Worm (Caenorhabditis elegans) whole organism, late embryonic: ENCODE data around the gene srj-24.

Source experiments
- ceh-19 ChIP-seq: fragments of 200-800 bp; sonication (Bioruptor generic); optimal IDR thresholded peaks from 2 replicates; lab custom pipeline; 2018; ENCODE audit warnings: mild to moderate bottlenecking, missing genetic modification characterization, missing compliant biosample characterization
- ceh-24 ChIP-seq: sonication (generic microtip); optimal IDR thresholded peaks from 2 replicates; lab custom pipeline; 2016; ENCODE audit warnings: mild to moderate bottlenecking, missing genetic modification characterization, missing compliant biosample characterization
- dmd-4 ChIP-seq: sonication (generic microtip); optimal IDR thresholded peaks from 2 replicates; lab custom pipeline; 2016; ENCODE audit warnings: borderline replicate concordance, missing genetic modification characterization, missing compliant biosample characterization
- hlh-6 ChIP-seq: sonication (generic microtip); optimal IDR thresholded peaks from 2 replicates; lab custom pipeline; 2016; ENCODE audit warnings: missing genotype, missing genetic modification characterization, missing compliant biosample characterization
- lin-11 ChIP-seq: fragments of 200-800 bp; sonication (Bioruptor generic); optimal IDR thresholded peaks from 2 replicates; lab custom pipeline; 2018; ENCODE audit warnings: mild to moderate bottlenecking, missing genetic modification characterization, missing compliant biosample characterization
- madf-2 ChIP-seq: sonication (generic microtip); optimal IDR thresholded peaks from 2 replicates; lab custom pipeline; 2017; ENCODE audit warnings: missing genetic modification characterization, missing compliant biosample characterization
- nfya-1 ChIP-seq: sonication (generic microtip); optimal IDR thresholded peaks from 2 replicates; lab custom pipeline; 2017; ENCODE audit warnings: missing genetic modification characterization, mild to moderate bottlenecking, missing compliant biosample characterization, antibody characterized with exemption, moderate library complexity
- pha-4 ChIP-seq: fragments of 150-350 bp; optimal IDR thresholded peaks from 2 replicates; lab custom pipeline; 2018; ENCODE audit warnings: missing biosample characterization, missing genetic modification reagents, missing genetic modification characterization
- pqm-1 ChIP-seq: sonication (generic microtip); optimal IDR thresholded peaks from 2 replicates; lab custom pipeline; 2016; ENCODE audit warnings: missing genetic modification characterization, missing compliant biosample characterization
- unc-3 ChIP-seq, 2 experiments: fragments of 200-800 bp in 1 of 2; sonication (Bioruptor generic) in 1 of 2; sonication (generic microtip) in 1 of 2; conservative IDR thresholded peaks in 1 of 2; optimal IDR thresholded peaks in 1 of 2; 2 replicates each; pipeline versions ENCODE4 v1.3.6 to Lab custom; 2016 to 2022; ENCODE audit warnings: missing compliant biosample characterization in 2 of 2, missing genetic modification characterization in 2 of 2, missing genetic modification reagents in 1 of 2
- unc-86 ChIP-seq: sonication (generic microtip); optimal IDR thresholded peaks from 2 replicates; lab custom pipeline; 2016; ENCODE audit warnings: missing genetic modification characterization, missing compliant biosample characterization

ce11 chrV:728822-729493 is 9.7 kb downstream of the srj-24 start:
- no peak for TF ChIP-seq pqm-1 (tag; lab: Kevin White, UChicago)
- TF ChIP-seq ceh-24 (tag; lab: Kevin White, UChicago): no peak
- no peak for TF ChIP-seq unc-3 (GFP tag; conservative IDR thresholded peaks at IDR 0.05; lab: Robert Waterston, UW)
- TF ChIP-seq unc-3 (tag; optimal IDR thresholded peaks at IDR 0.05; lab: Kevin White, UChicago): no peak
- no peak for TF ChIP-seq hlh-6 (tag; lab: Kevin White, UChicago)
- no peak for TF ChIP-seq unc-86 (tag; lab: Kevin White, UChicago)
- TF ChIP-seq nfya-1 (tag; lab: Kevin White, UChicago): no peak
- no peak for TF ChIP-seq pha-4 (tag; lab: Kevin White, UChicago)
- no peak for TF ChIP-seq dmd-4
- TF ChIP-seq ceh-19 (GFP tag; lab: Kevin White, UChicago): no peak
- TF ChIP-seq madf-2 (tag; lab: Kevin White, UChicago): no peak
- TF ChIP-seq lin-11 (tag; lab: Kevin White, UChicago): no peak
